Fruit fly (Drosophila melanogaster): ENCODE results near the gene unc-13-4A.

Gene unc-13-4A

dm6 chr3L:7241217-7241859, 71.4 kb downstream of the unc-13-4A start, which contains the start of the genes RpL18 and Neos (continued):
- TF ChIP-seq Nf-YB (GFP tag; optimal IDR thresholded peaks at IDR 0.05) (peak; percentile 63), Ets97D (GFP tag; optimal IDR thresholded peaks at IDR 0.05) (peak; percentile 99), Atf3 (GFP tag; optimal IDR thresholded peaks at IDR 0.05) (peak; percentile 5), oc (tag; optimal IDR thresholded peaks at IDR 0.05) (no peak), Hr3 (GFP tag; optimal IDR thresholded peaks at IDR 0.05) (peak; percentile 58), CG5953 (GFP tag; IDR thresholded peaks at IDR 0.05) (peak; percentile 58; the same call in 1 of the 2 replicates), CG12659 (GFP tag; optimal IDR thresholded peaks at IDR 0.05) (peak; percentile 92), Drgx (GFP tag; IDR thresholded peaks at IDR 0.05) (no peak; the same call in 1 of the 2 replicates), pros (GFP tag; optimal IDR thresholded peaks at IDR 0.05) (no peak), sna (GFP tag; IDR thresholded peaks at IDR 0.05; ENCODE audit: partially characterized antibody) (no peak), CG10267 (tag; optimal IDR thresholded peaks at IDR 0.05) (peak; percentile 78), Hmx (GFP tag; optimal IDR thresholded peaks at IDR 0.05) (peak; percentile 58), CG3838 (GFP tag; optimal IDR thresholded peaks at IDR 0.05) (peak; percentile 61), slbo (GFP tag; IDR thresholded peaks at IDR 0.05) (peak; percentile 64), CG4424 (GFP tag; optimal IDR thresholded peaks at IDR 0.05) (peak; percentile 72), Optix (GFP tag; IDR thresholded peaks at IDR 0.05) (peak; percentile 56; the same call in 1 of the 3 replicates), stc (GFP tag; IDR thresholded peaks at IDR 0.05) (peak; percentile 64), tin (GFP tag; optimal IDR thresholded peaks at IDR 0.05) (peak; percentile 27), run (tag; optimal IDR thresholded peaks at IDR 0.05) (peak; percentile 45), insv (GFP tag; optimal IDR thresholded peaks at IDR 0.05) (peak in 1 of 2 experiments; percentile 68), CG30020 (tag; optimal IDR thresholded peaks at IDR 0.05) (peak; percentile 53), Six4 (GFP tag; optimal IDR thresholded peaks at IDR 0.05) (no peak), tgo (GFP tag; IDR thresholded peaks at IDR 0.05) (no peak; the same call in 1 of the 3 replicates), Rx (GFP tag; IDR thresholded peaks at IDR 0.05) (peak; percentile 51; the same call in 1 of the 2 replicates), ssp (GFP tag; IDR thresholded peaks at IDR 0.05) (no peak), luna (GFP tag; optimal IDR thresholded peaks at IDR 0.05) (peak; percentile 36), CG17829 (tag; optimal IDR thresholded peaks at IDR 0.05) (peak; percentile 49), NC2β (GFP tag; optimal IDR thresholded peaks at IDR 0.05) (peak; percentile 92), CG1792 (GFP tag; optimal IDR thresholded peaks at IDR 0.05) (peak; percentile 31), Dfd (GFP tag; optimal IDR thresholded peaks at IDR 0.05) (no peak), toy (GFP tag; IDR thresholded peaks at IDR 0.05) (no peak), CG10654 (GFP tag; optimal IDR thresholded peaks at IDR 0.05) (peak; percentile 40), mld (GFP tag; IDR thresholded peaks at IDR 0.05; ENCODE audit: partially characterized antibody) (no peak), sug (tag; optimal IDR thresholded peaks at IDR 0.05) (peak; percentile 64), Antp (GFP tag; optimal IDR thresholded peaks at IDR 0.05) (peak; percentile 51), CG7963 (GFP tag; IDR thresholded peaks at IDR 0.05; ENCODE audit: partially characterized antibody) (no peak), CG10431 (GFP tag; optimal IDR thresholded peaks at IDR 0.05) (peak; percentile 80), pnt (GFP tag; optimal IDR thresholded peaks at IDR 0.05) (no peak), CG15479 (GFP tag; optimal IDR thresholded peaks at IDR 0.05) (peak; percentile 11), danr (GFP tag; IDR thresholded peaks at IDR 0.05) (no peak), HmgD (GFP tag; optimal IDR thresholded peaks at IDR 0.05) (no peak), CG6683 (GFP tag; optimal IDR thresholded peaks at IDR 0.05) (peak; percentile 47), E2f1 (GFP tag; IDR thresholded peaks at IDR 0.05) (peak; percentile 42; the same call in 1 of the 2 replicates), Chrac-16 (GFP tag; optimal IDR thresholded peaks at IDR 0.05) (peak; percentile 69), gt (GFP tag; IDR thresholded peaks at IDR 0.05) (no peak), CG8089 (GFP tag; optimal IDR thresholded peaks at IDR 0.05) (peak; percentile 63), pfk (GFP tag; optimal IDR thresholded peaks at IDR 0.05) (peak; percentile 75), klu (GFP tag; IDR thresholded peaks at IDR 0.05) (peak; percentile 49; the same call in 1 of the 2 replicates), Sin3A (optimal IDR thresholded peaks at IDR 0.05) (peak; percentile 36), CG4617 (GFP tag; optimal IDR thresholded peaks at IDR 0.05; ENCODE audit: borderline replicate concordance) (peak; percentile 41), Mad (GFP tag; optimal IDR thresholded peaks at IDR 0.05) (peak; percentile 66)
